Fruit fly (Drosophila melanogaster) whole organism, embryonic: ENCODE data around the gene CG15773.

Experiments
- CG10321 ChIP-seq: fragments of 200-800 bp; sonication (Bioruptor generic); IDR thresholded peaks from 2 replicates; pipeline ENCODE4 v1.3.6; 2022; ENCODE audit warnings: missing biosample characterization, missing genetic modification characterization
- CG11456 ChIP-seq: fragments of 200-800 bp; sonication (Bioruptor generic); IDR thresholded peaks from 3 replicates; pipeline ENCODE4 v1.3.6; 2022; ENCODE audit warnings: missing biosample characterization, missing genetic modification characterization
- CG12219 ChIP-seq: fragments of 200-800 bp; sonication (Bioruptor generic); optimal IDR thresholded peaks from 3 replicates; lab custom pipeline; 2018; ENCODE audit warnings: missing biosample characterization, mild to moderate bottlenecking, missing genetic modification characterization
- CG12299 ChIP-seq: fragments of 200-800 bp; sonication (Bioruptor generic); optimal IDR thresholded peaks from 2 replicates; lab custom pipeline; 2018; ENCODE audit warnings: missing biosample characterization, mild to moderate bottlenecking, missing genetic modification characterization
- CG16815 ChIP-seq: fragments of 200-800 bp; sonication (Bioruptor generic); optimal IDR thresholded peaks from 3 replicates; lab custom pipeline; 2017; ENCODE audit warnings: missing biosample characterization, mild to moderate bottlenecking, missing genetic modification characterization
- CG17328 ChIP-seq: fragments of 200-800 bp; sonication (Bioruptor generic); IDR thresholded peaks from 2 replicates; pipeline ENCODE4 v1.3.6; 2022; ENCODE audit warnings: missing biosample characterization, missing genetic modification characterization
- CG17568 ChIP-seq: fragments of 200-800 bp; sonication (Bioruptor generic); optimal IDR thresholded peaks from 2 replicates; lab custom pipeline; 2018; ENCODE audit warnings: missing biosample characterization, mild to moderate bottlenecking, missing genetic modification characterization, moderate library complexity
- CG17612 ChIP-seq: fragments of 200-800 bp; sonication (Bioruptor generic); IDR thresholded peaks from 2 replicates; pipeline ENCODE4 v1.3.6; 2022; ENCODE audit warnings: missing biosample characterization, missing genetic modification characterization
- CG2712 ChIP-seq: fragments of 200-800 bp; optimal IDR thresholded peaks from 3 replicates; lab custom pipeline; 2019; ENCODE audit warnings: missing biosample characterization, mild to moderate bottlenecking, missing genetic modification characterization, moderate library complexity
- CG2889 ChIP-seq: fragments of 200-800 bp; sonication (Bioruptor generic); IDR thresholded peaks from 3 replicates; pipeline ENCODE4 v1.3.6; 2022; ENCODE audit warnings: missing biosample characterization, missing genetic modification characterization
- CG34376 ChIP-seq: fragments of 200-800 bp; sonication (Bioruptor generic); optimal IDR thresholded peaks from 2 replicates; lab custom pipeline; 2018; ENCODE audit warnings: missing biosample characterization, mild to moderate bottlenecking, missing genetic modification characterization
- CG4617 ChIP-seq: fragments of 200-800 bp; sonication (Bioruptor generic); optimal IDR thresholded peaks from 3 replicates; lab custom pipeline; 2016; ENCODE audit warnings: missing biosample characterization, missing genetic modification characterization, borderline replicate concordance
- CG4707 ChIP-seq: fragments of 200-800 bp; sonication (Bioruptor generic); optimal IDR thresholded peaks from 2 replicates; lab custom pipeline; 2018; ENCODE audit warnings: missing biosample characterization, mild to moderate bottlenecking, missing genetic modification characterization, moderate library complexity
- CG7839 ChIP-seq: fragments of 200-800 bp; sonication (Bioruptor generic); optimal IDR thresholded peaks from 3 replicates; lab custom pipeline; 2018; ENCODE audit warnings: missing biosample characterization, mild to moderate bottlenecking, missing genetic modification characterization, moderate library complexity
- CG7987 ChIP-seq: fragments of 200-800 bp; sonication (Bioruptor generic); optimal IDR thresholded peaks from 2 replicates; lab custom pipeline; 2018; ENCODE audit warnings: missing biosample characterization, mild to moderate bottlenecking, missing genetic modification characterization, moderate library complexity
- CG8765 ChIP-seq: fragments of 200-800 bp; sonication (Bioruptor generic); IDR thresholded peaks from 2 replicates; pipeline ENCODE4 v1.3.6; 2022; ENCODE audit warnings: missing biosample characterization, missing genetic modification characterization
- Camta ChIP-seq: fragments of 200-800 bp; sonication (Bioruptor generic); optimal IDR thresholded peaks from 2 replicates; lab custom pipeline; 2016; ENCODE audit warnings: missing biosample characterization, missing genetic modification characterization
- CkIIα-i1 ChIP-seq: fragments of 200-800 bp; sonication (Bioruptor generic); IDR thresholded peaks from 2 replicates; pipeline ENCODE4 v1.3.6; 2022; ENCODE audit warnings: missing biosample characterization, missing genetic modification characterization
- E2f2 ChIP-seq: fragments of 200-800 bp; sonication (Bioruptor generic); IDR thresholded peaks from 2 replicates; pipeline ENCODE4 v1.3.6; 2022; ENCODE audit warnings: missing biosample characterization, missing genetic modification characterization
- Gsc ChIP-seq: fragments of 200-800 bp; sonication (Bioruptor generic); IDR thresholded peaks from 2 replicates; pipeline ENCODE4 v1.3.6; 2022; ENCODE audit warnings: missing biosample characterization, missing genetic modification characterization
- Hand ChIP-seq: fragments of 200-800 bp; sonication (Bioruptor generic); optimal IDR thresholded peaks from 2 replicates; lab custom pipeline; 2017; ENCODE audit warnings: mild to moderate bottlenecking, missing biosample characterization, missing genetic modification reagents, missing genetic modification characterization
- Hey ChIP-seq: fragments of 200-800 bp; sonication (Bioruptor generic); optimal IDR thresholded peaks from 3 replicates; lab custom pipeline; 2018; ENCODE audit warnings: missing biosample characterization, mild to moderate bottlenecking, missing genetic modification characterization
- Hmx ChIP-seq: fragments of 200-800 bp; sonication (Bioruptor generic); optimal IDR thresholded peaks from 2 replicates; lab custom pipeline; 2016; ENCODE audit warnings: missing biosample characterization, missing genetic modification characterization
- Hr51 ChIP-seq, 2 experiments: fragments of 200-800 bp; sonication (Bioruptor generic); optimal IDR thresholded peaks; 2 replicates in 1 of 2; 3 replicates in 1 of 2; lab custom pipeline; 2016 to 2018; ENCODE audit warnings: missing biosample characterization in 2 of 2, missing genetic modification characterization in 2 of 2, mild to moderate bottlenecking in 1 of 2, moderate library complexity in 1 of 2
- NC2β ChIP-seq: fragments of 200-800 bp; sonication (Bioruptor generic); optimal IDR thresholded peaks from 2 replicates; lab custom pipeline; 2016; ENCODE audit warnings: missing biosample characterization, missing genetic modification characterization
- Nf-YC ChIP-seq: fragments of 200-800 bp; optimal IDR thresholded peaks from 3 replicates; lab custom pipeline; 2019; ENCODE audit warnings: missing biosample characterization, mild to moderate bottlenecking, missing genetic modification characterization, moderate library complexity
- az2 ChIP-seq: fragments of 200-800 bp; sonication (Bioruptor generic); optimal IDR thresholded peaks from 3 replicates; lab custom pipeline; 2016; ENCODE audit warnings: missing biosample characterization, missing genetic modification characterization
- btn ChIP-seq: fragments of 200-800 bp; sonication (Bioruptor generic); optimal IDR thresholded peaks from 2 replicates; lab custom pipeline; 2016; ENCODE audit warnings: missing biosample characterization, missing genetic modification characterization
- chn ChIP-seq: fragments of 200-800 bp; sonication (Bioruptor generic); optimal IDR thresholded peaks from 2 replicates; lab custom pipeline; 2016; ENCODE audit warnings: missing biosample characterization, missing genetic modification characterization
- dmrt11E ChIP-seq: fragments of 200-800 bp; sonication (Bioruptor generic); optimal IDR thresholded peaks from 3 replicates; lab custom pipeline; 2018; ENCODE audit warnings: missing biosample characterization, mild to moderate bottlenecking, missing genetic modification characterization, moderate library complexity
- ems ChIP-seq: fragments of 200-800 bp; sonication (Bioruptor generic); optimal IDR thresholded peaks from 3 replicates; lab custom pipeline; 2016; ENCODE audit warnings: missing biosample characterization, missing genetic modification characterization
- en ChIP-seq: fragments of 200-800 bp; sonication (Bioruptor generic); optimal IDR thresholded peaks from 2 replicates; lab custom pipeline; 2016; ENCODE audit warnings: missing biosample characterization, missing genetic modification characterization
- fd102C ChIP-seq: fragments of 200-800 bp; sonication (Bioruptor generic); optimal IDR thresholded peaks from 2 replicates; lab custom pipeline; 2018; ENCODE audit warnings: missing biosample characterization, mild to moderate bottlenecking, missing genetic modification characterization, moderate library complexity
- fru ChIP-seq: fragments of >200 bp; optimal IDR thresholded peaks from 2 replicates; lab custom pipeline; 2017
- fu2 ChIP-seq: fragments of 200-800 bp; sonication (Bioruptor generic); optimal IDR thresholded peaks from 2 replicates; lab custom pipeline; 2016; ENCODE audit warnings: missing biosample characterization, missing genetic modification characterization
- gt ChIP-seq: fragments of 200-800 bp; sonication (Bioruptor generic); IDR thresholded peaks from 2 replicates; pipeline ENCODE4 v1.3.6; 2022; ENCODE audit warnings: missing biosample characterization, missing genetic modification characterization
- hbn ChIP-seq: fragments of 200-800 bp; sonication (Bioruptor generic); IDR thresholded peaks from 2 replicates; pipeline ENCODE4 v1.3.6; 2022; ENCODE audit warnings: missing biosample characterization, missing genetic modification characterization; ENCODE audit not compliant: partially characterized antibody
- jumu ChIP-seq: fragments of 200-800 bp; sonication (Bioruptor generic); optimal IDR thresholded peaks from 3 replicates; lab custom pipeline; 2016; ENCODE audit warnings: missing biosample characterization, missing genetic modification characterization
- klu ChIP-seq: fragments of 200-800 bp; sonication (Bioruptor generic); IDR thresholded peaks from 2 replicates; pipeline ENCODE4 v1.3.6; 2022; ENCODE audit warnings: missing biosample characterization, missing genetic modification characterization
- knrl ChIP-seq: fragments of 200-800 bp; sonication (Bioruptor generic); IDR thresholded peaks from 3 replicates; pipeline ENCODE4 v1.3.6; 2022; ENCODE audit warnings: missing biosample characterization, missing genetic modification characterization; ENCODE audit not compliant: partially characterized antibody
- mirr ChIP-seq: fragments of 200-800 bp; sonication (Bioruptor generic); optimal IDR thresholded peaks from 3 replicates; lab custom pipeline; 2018; ENCODE audit warnings: missing biosample characterization, mild to moderate bottlenecking, missing genetic modification characterization
- nerfin-2 ChIP-seq: fragments of 200-800 bp; sonication (Bioruptor generic); IDR thresholded peaks from 2 replicates; pipeline ENCODE4 v1.3.6; 2022; ENCODE audit warnings: missing biosample characterization, missing genetic modification characterization; ENCODE audit not compliant: partially characterized antibody
- odd ChIP-seq: fragments of 200-800 bp; sonication (Bioruptor generic); optimal IDR thresholded peaks from 2 replicates; lab custom pipeline; 2017; ENCODE audit warnings: missing biosample characterization, mild to moderate bottlenecking, missing genetic modification characterization
- pb ChIP-seq: fragments of 200-800 bp; sonication (Bioruptor generic); optimal IDR thresholded peaks from 3 replicates; lab custom pipeline; 2016; ENCODE audit warnings: missing biosample characterization, missing genetic modification characterization
- sr ChIP-seq: fragments of 200-800 bp; sonication (Bioruptor generic); IDR thresholded peaks from 3 replicates; pipeline ENCODE4 v1.3.6; 2022; ENCODE audit warnings: missing biosample characterization, missing genetic modification characterization
- stwl ChIP-seq: fragments of 200-800 bp; sonication (Bioruptor generic); optimal IDR thresholded peaks from 3 replicates; lab custom pipeline; 2018; ENCODE audit warnings: missing biosample characterization, mild to moderate bottlenecking, missing genetic modification characterization, moderate library complexity
- twi ChIP-seq: fragments of 200-800 bp; optimal IDR thresholded peaks from 2 replicates; lab custom pipeline; 2019; ENCODE audit warnings: missing biosample characterization, mild to moderate bottlenecking, missing genetic modification characterization, moderate library complexity
- wor ChIP-seq: fragments of 200-800 bp; sonication (Bioruptor generic); IDR thresholded peaks from 2 replicates; pipeline ENCODE4 v1.3.6; 2022; ENCODE audit warnings: missing biosample characterization, missing genetic modification characterization

CG15773 gene

dm6 chrX:5745840-5746815 lies 13.6 kb downstream of the CG15773 start (continued):
- TF ChIP-seq jumu (GFP tag; lab: Kevin White, UChicago) (peak; percentile 43), E2f2 (GFP tag; lab: Robert Waterston, UW) (peak; percentile 85), CG12299 (peak; percentile 60), CG7839 (peak; percentile 78), Nf-YC (tag; lab: Kevin White, UChicago) (peak; percentile 68), CG2712 (tag; lab: Kevin White, UChicago) (peak; percentile 54), NC2β (GFP tag; lab: Kevin White, UChicago) (peak; percentile 43), btn (GFP tag; lab: Kevin White, UChicago) (no peak), Camta (GFP tag; lab: Kevin White, UChicago) (peak; percentile 39), az2 (GFP tag; lab: Kevin White, UChicago) (peak; percentile 75), twi (tag; lab: Kevin White, UChicago) (peak; percentile 37), CG12219 (peak; percentile 76), Gsc (GFP tag; lab: Robert Waterston, UW) (no peak), dmrt11E (tag; lab: Kevin White, UChicago) (peak; percentile 50), CG8765 (peak; percentile 46; the same call in 1 of the 2 replicates), CG17568 (GFP tag; lab: Kevin White, UChicago) (peak; percentile 53), Hey (peak; percentile 51), chn (peak; percentile 20), stwl (no peak), CG7987 (no peak), CkIIα-i1 (GFP tag; lab: Robert Waterston, UW) (no peak), ems (GFP tag; lab: Kevin White, UChicago) (peak; percentile 42), fru (lab: Kevin White, UChicago) (no peak), CG16815 (GFP tag; lab: Kevin White, UChicago) (peak; percentile 46), CG4707 (peak; percentile 41), fd102C (no peak), Hr51 (GFP tag; optimal IDR thresholded peaks at IDR 0.05; lab: Kevin White, UChicago) (peak; percentile 57 to 72), mirr (GFP tag; lab: Kevin White, UChicago) (peak; percentile 64), nerfin-2 (GFP tag; lab: Robert Waterston, UW) (no peak), CG11456 (GFP tag; lab: Robert Waterston, UW) (peak; percentile 89), CG2889 (peak; percentile 54; the same call in 1 of the 3 replicates), sr (peak; percentile 36; the same call in 1 of the 3 replicates), Hmx (peak; percentile 5), wor (peak; percentile 57), en (GFP tag; lab: Kevin White, UChicago) (peak; percentile 18), CG4617 (GFP tag; lab: Kevin White, UChicago) (peak; percentile 45), gt (GFP tag; lab: Robert Waterston, UW) (0 out of 2 replicates have a peak, but pooled peaks have one; percentile 22), CG10321 (GFP tag; lab: Robert Waterston, UW) (peak; percentile 56; the same call in 1 of the 2 replicates), pb (GFP tag; lab: Kevin White, UChicago) (no peak), Hand (GFP tag; lab: Kevin White, UChicago) (peak; percentile 40), fu2 (peak; percentile 54), CG34376 (GFP tag; lab: Kevin White, UChicago) (peak; percentile 55), CG17328 (GFP tag; lab: Robert Waterston, UW) (peak; percentile 84), CG17612 (GFP tag; lab: Robert Waterston, UW) (peak; percentile 42; the same call in 1 of the 2 replicates), klu (peak; percentile 65), knrl (GFP tag; lab: Robert Waterston, UW) (no peak), odd (GFP tag; lab: Kevin White, UChicago) (peak; percentile 58), hbn (GFP tag; lab: Robert Waterston, UW) (no peak)
